Worm (Caenorhabditis elegans): ENCODE measurements around the gene ssq-1.
"Not testable (repeated sequence)": the region's sequence is repeated elsewhere in the genome, so short reads cannot be mapped to it uniquely, and the experiment has no call there.

DNA sequence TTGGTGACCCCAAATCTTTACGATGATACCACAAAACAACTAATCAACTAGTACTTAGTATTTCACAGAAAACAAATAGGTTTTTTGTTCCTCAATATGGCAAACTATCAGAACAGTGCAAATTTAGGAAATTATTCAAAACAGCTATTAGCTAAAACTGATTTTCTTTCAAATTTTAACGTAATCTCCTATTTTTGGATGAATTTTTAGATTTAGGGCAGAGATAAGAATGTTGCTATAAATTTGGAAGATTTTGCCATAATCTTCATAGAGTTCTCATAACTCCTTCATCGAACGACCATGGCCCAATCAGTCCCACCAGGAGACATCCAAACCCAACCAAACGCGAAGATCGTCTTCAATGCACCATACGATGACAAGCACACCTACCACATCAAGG lies 15.0 kb upstream of the ssq-1 start, which contains the start of gene msp-10:
- not testable (repeated sequence) for TF ChIP-seq F23B12.7 (tag; optimal IDR thresholded peaks at IDR 0.05; ENCODE audit: insufficient read depth); let-607 (tag; optimal IDR thresholded peaks at IDR 0.05); D2030.7 (GFP tag; IDR thresholded peaks at IDR 0.05)

All from whole organism, young adult.